Worm (Caenorhabditis elegans) whole organism, late embryonic: ENCODE measurements around the gene unc-79.

ENCODE experiments used
- ahr-1 ChIP-seq: sonication (generic microtip); optimal IDR thresholded peaks from 2 replicates; lab custom pipeline; 2016; ENCODE audit warnings: missing genetic modification characterization, missing compliant biosample characterization
- ceh-14 ChIP-seq: sonication (generic microtip); optimal IDR thresholded peaks from 2 replicates; lab custom pipeline; 2016; ENCODE audit warnings: missing genotype, missing genetic modification characterization, missing compliant biosample characterization
- ceh-19 ChIP-seq: fragments of 200-800 bp; sonication (Bioruptor generic); optimal IDR thresholded peaks from 2 replicates; lab custom pipeline; 2018; ENCODE audit warnings: mild to moderate bottlenecking, missing genetic modification characterization, missing compliant biosample characterization
- ceh-30 ChIP-seq: fragments of 150-350 bp; optimal IDR thresholded peaks from 2 replicates; lab custom pipeline; 2014; ENCODE audit warnings: missing biosample characterization, missing genetic modification characterization
- mec-3 ChIP-seq: sonication (generic microtip); optimal IDR thresholded peaks from 2 replicates; lab custom pipeline; 2016; ENCODE audit warnings: borderline replicate concordance, missing genetic modification characterization, missing compliant biosample characterization
- nhr-232 ChIP-seq: sonication (generic microtip); optimal IDR thresholded peaks from 2 replicates; lab custom pipeline; 2016; ENCODE audit warnings: missing genetic modification characterization, missing compliant biosample characterization
- npax-4 ChIP-seq: sonication (generic microtip); optimal IDR thresholded peaks from 2 replicates; lab custom pipeline; 2016; ENCODE audit warnings: missing genetic modification characterization, missing compliant biosample characterization
- pax-1 ChIP-seq: fragments of 150-350 bp; optimal IDR thresholded peaks from 2 replicates; lab custom pipeline; 2014; ENCODE audit warnings: missing biosample characterization, missing genetic modification characterization
- pha-4 ChIP-seq: fragments of 150-350 bp; optimal IDR thresholded peaks from 2 replicates; lab custom pipeline; 2018; ENCODE audit warnings: missing biosample characterization, missing genetic modification reagents, missing genetic modification characterization
- sox-4 ChIP-seq: sonication (generic microtip); optimal IDR thresholded peaks from 2 replicates; lab custom pipeline; 2017; ENCODE audit warnings: mild to moderate bottlenecking, missing genetic modification characterization, inconsistent platforms, missing compliant biosample characterization
- tbx-7 ChIP-seq: sonication (generic microtip); optimal IDR thresholded peaks from 2 replicates; lab custom pipeline; 2016; ENCODE audit warnings: missing genotype, missing genetic modification characterization, missing compliant biosample characterization
- unc-55 ChIP-seq: sonication (generic microtip); optimal IDR thresholded peaks from 2 replicates; lab custom pipeline; 2017; ENCODE audit warnings: missing biosample characterization, missing genetic modification reagents, missing genetic modification characterization
- unc-86 ChIP-seq: sonication (generic microtip); optimal IDR thresholded peaks from 2 replicates; lab custom pipeline; 2016; ENCODE audit warnings: missing genetic modification characterization, missing compliant biosample characterization

DNA sequence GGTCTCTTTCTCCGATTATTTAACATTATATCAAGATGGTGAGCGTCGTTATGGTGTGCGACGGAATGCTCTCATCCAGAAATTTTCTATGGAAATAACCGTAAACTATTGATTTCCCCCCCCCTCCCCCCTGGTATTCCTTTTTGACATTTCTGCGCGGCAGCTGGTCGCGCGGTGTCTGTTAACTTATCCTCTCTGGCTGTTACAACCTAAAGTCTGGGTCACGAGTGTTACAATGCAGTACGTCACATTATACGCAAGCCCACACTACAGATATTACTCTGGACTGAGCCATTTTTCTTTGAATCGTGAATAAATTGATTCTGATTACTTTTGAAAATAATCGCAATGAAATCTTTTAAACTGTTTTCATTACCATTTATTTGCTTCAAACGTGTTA is 17.3 kb upstream of the unc-79 start:
- TF ChIP-seq mec-3 (no peak), tbx-7 (no peak), npax-4 (no peak), pax-1 (tag; lab: Kevin White, UChicago) (no peak), ahr-1 (no peak), ceh-14 (tag; lab: Kevin White, UChicago) (no peak), unc-86 (tag; lab: Kevin White, UChicago) (no peak), ceh-19 (GFP tag; lab: Kevin White, UChicago) (no peak), pha-4 (no peak), sox-4 (no peak), unc-55 (GFP tag; lab: Kevin White, UChicago) (no peak), ceh-30 (tag; lab: Kevin White, UChicago) (no peak), nhr-232 (tag; lab: Kevin White, UChicago) (no peak)
